Worm (Caenorhabditis elegans): ENCODE data around the gene gpla-1.

The gpla-1 gene

DNA sequence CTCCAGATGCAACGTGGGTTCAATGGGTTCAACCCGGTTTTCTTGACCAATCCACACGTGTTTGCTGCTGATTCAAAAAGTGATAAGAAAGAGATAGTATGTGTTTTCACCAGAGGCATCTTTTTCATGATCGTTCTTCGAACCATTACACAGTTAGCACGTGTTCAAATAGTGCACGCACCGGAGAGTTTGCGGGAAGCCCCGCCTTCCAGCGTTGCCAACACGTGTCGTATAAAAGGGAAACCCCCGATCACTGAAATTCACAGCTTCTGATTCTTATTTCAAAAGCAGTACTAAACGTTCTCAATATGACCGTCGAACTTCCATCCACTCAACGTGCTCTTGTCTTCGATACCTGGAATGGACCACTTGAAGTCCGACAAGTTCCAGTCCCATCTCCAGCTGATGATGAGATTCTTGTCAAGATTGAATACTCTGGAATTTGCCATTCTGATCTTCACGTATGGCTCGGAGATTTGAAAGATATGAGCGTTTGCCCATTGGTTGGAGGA is 49.6 kb downstream of the gpla-1 start, which contains the start of gene adh-1 (continued):
- TF ChIP-seq mbf-1 (tag; optimal IDR thresholded peaks at IDR 0.05) (no peak), lsy-2 (tag; optimal IDR thresholded peaks at IDR 0.05) (peak in 1 of 2 experiments; percentile 59), nhr-12 (tag; optimal IDR thresholded peaks at IDR 0.05) (no peak), ceh-16 (tag; optimal IDR thresholded peaks at IDR 0.05) (no peak), ztf-11 (tag; optimal IDR thresholded peaks at IDR 0.05) (no peak), ztf-1 (GFP tag; conservative IDR thresholded peaks at IDR 0.05) (no peak), snpc-4 (tag; optimal IDR thresholded peaks at IDR 0.05) (peak; percentile 27), blmp-1 (tag; optimal IDR thresholded peaks at IDR 0.05; ENCODE audit: insufficient read depth) (peak; percentile 73), sma-3 (GFP tag; optimal IDR thresholded peaks at IDR 0.05) (peak; percentile 73), mab-5 (tag; optimal IDR thresholded peaks at IDR 0.05) (no peak), ztf-4 (tag; optimal IDR thresholded peaks at IDR 0.05) (no peak), ceh-82 (tag; optimal IDR thresholded peaks at IDR 0.05) (no peak), nhr-77 (tag; optimal IDR thresholded peaks at IDR 0.05) (no peak), nhr-23 (tag; optimal IDR thresholded peaks at IDR 0.05) (no peak), elt-3 (tag; optimal IDR thresholded peaks at IDR 0.05) (no peak)

Measured in whole organism, L2 larva.